Fruit fly (Drosophila melanogaster): ENCODE measurements around the gene CG33630.

The CG33630 gene

DNA sequence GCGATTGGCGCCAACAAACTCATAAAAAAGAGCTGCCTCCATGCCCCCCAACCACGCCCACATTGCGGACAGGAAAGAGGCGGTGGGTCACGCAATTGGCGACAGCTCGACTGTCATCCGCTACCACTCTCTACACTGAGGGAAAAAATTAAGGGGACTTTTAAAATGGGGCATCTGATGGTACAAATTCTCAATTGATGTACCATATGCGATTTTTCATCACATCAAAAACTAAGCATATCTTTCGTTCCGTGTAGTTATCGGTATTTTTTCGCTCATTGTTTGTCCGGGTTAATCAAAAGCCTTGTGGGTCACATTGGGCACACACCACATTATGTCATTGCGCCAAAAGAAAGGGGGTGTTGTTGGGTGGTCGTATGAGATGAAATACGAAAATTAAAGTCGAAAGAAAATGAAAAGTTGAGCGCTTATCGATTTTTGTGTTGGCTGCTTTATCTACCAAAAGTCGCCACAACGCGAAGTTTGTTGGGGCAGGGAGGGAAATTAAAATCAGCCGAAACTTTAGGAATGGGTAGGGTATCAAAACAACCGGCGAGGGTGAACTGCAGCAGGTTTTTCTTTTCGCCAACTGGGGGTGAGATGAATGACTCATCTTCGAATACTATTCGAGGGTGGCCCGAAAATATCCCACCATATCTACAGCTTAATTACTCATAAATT lies 38.3 kb upstream of the CG33630 start (continued):
- TF ChIP-seq CG17361 (GFP tag; IDR thresholded peaks at IDR 0.05) = no peak
- TF ChIP-seq CG14710 (tag; optimal IDR thresholded peaks at IDR 0.05) = no peak
- TF ChIP-seq cato (GFP tag; optimal IDR thresholded peaks at IDR 0.05; ENCODE audit: borderline replicate concordance) = no peak
- no peak for TF ChIP-seq dmrt99B (tag; optimal IDR thresholded peaks at IDR 0.05)
- TF ChIP-seq Dad (GFP tag; optimal IDR thresholded peaks at IDR 0.05) = peak; percentile 9
- peak; percentile 76 for TF ChIP-seq Hmr (GFP tag; optimal IDR thresholded peaks at IDR 0.05)
- TF ChIP-seq az2 (GFP tag; optimal IDR thresholded peaks at IDR 0.05) = peak; percentile 13
- no peak for TF ChIP-seq YL-1 (GFP tag; optimal IDR thresholded peaks at IDR 0.05)
- TF ChIP-seq CG3847 (GFP tag; IDR thresholded peaks at IDR 0.05) = peak; percentile 39; the same call in 1 of the 2 replicates
- TF ChIP-seq CG18599 (GFP tag; optimal IDR thresholded peaks at IDR 0.05) = peak; percentile 87
- TF ChIP-seq Sox100B (GFP tag; optimal IDR thresholded peaks at IDR 0.05) = no peak
- no peak for TF ChIP-seq Deaf1 (tag; optimal IDR thresholded peaks at IDR 0.05)
- TF ChIP-seq CG9609 (GFP tag; optimal IDR thresholded peaks at IDR 0.05) = no peak
- no peak for TF ChIP-seq CG12155 (GFP tag; optimal IDR thresholded peaks at IDR 0.05)
- peak; percentile 4 for TF ChIP-seq ERR (GFP tag; optimal IDR thresholded peaks at IDR 0.05)
- TF ChIP-seq phol (tag; optimal IDR thresholded peaks at IDR 0.05) = no peak
- no peak for TF ChIP-seq CG8359 (GFP tag; optimal IDR thresholded peaks at IDR 0.05; ENCODE audit: borderline replicate concordance)
- TF ChIP-seq lab (GFP tag; optimal IDR thresholded peaks at IDR 0.05) = peak; percentile 82
- TF ChIP-seq gsb (GFP tag; IDR thresholded peaks at IDR 0.05) = no peak
- TF ChIP-seq CG18011 (GFP tag; optimal IDR thresholded peaks at IDR 0.05) = no peak
- TF ChIP-seq CG18476 (GFP tag; optimal IDR thresholded peaks at IDR 0.05) = no peak
- TF ChIP-seq Dll (GFP tag; IDR thresholded peaks at IDR 0.05; ENCODE audit: partially characterized antibody) = no peak
- no peak for TF ChIP-seq amos (GFP tag; IDR thresholded peaks at IDR 0.05; ENCODE audit: partially characterized antibody)
- TF ChIP-seq Med (GFP tag) = peak; percentile 93
- TF ChIP-seq Dbx (GFP tag; IDR thresholded peaks at IDR 0.05) = peak; percentile 69; the same call in 2 of the 3 replicates
- TF ChIP-seq CG2202 (tag; optimal IDR thresholded peaks at IDR 0.05) = no peak
- no peak for TF ChIP-seq CG34422 (GFP tag; IDR thresholded peaks at IDR 0.05)
- TF ChIP-seq tup (GFP tag; optimal IDR thresholded peaks at IDR 0.05) = no peak
- TF ChIP-seq zf30C (GFP tag; optimal IDR thresholded peaks at IDR 0.05) = peak; percentile 51
- no peak for TF ChIP-seq Spps (tag; optimal IDR thresholded peaks at IDR 0.05)
- TF ChIP-seq ind (GFP tag; optimal IDR thresholded peaks at IDR 0.05) = peak; percentile 46
- TF ChIP-seq CTCF (GFP tag; optimal IDR thresholded peaks at IDR 0.05) = no peak
- no peak for TF ChIP-seq CG11504 (tag; optimal IDR thresholded peaks at IDR 0.05)
- TF ChIP-seq Abd-B (GFP tag; optimal IDR thresholded peaks at IDR 0.05) = no peak
- no peak for TF ChIP-seq gfzf (GFP tag; optimal IDR thresholded peaks at IDR 0.05)
- TF ChIP-seq CG10274 (GFP tag; optimal IDR thresholded peaks at IDR 0.05) = peak; percentile 72
- no peak for TF ChIP-seq bowl (GFP tag; IDR thresholded peaks at IDR 0.05)
- no peak for TF ChIP-seq CG9437 (GFP tag; optimal IDR thresholded peaks at IDR 0.05)
- no peak for TF ChIP-seq CG8944 (GFP tag; optimal IDR thresholded peaks at IDR 0.05)
- no peak for TF ChIP-seq CG6791 (GFP tag; IDR thresholded peaks at IDR 0.05; ENCODE audit: partially characterized antibody)
- TF ChIP-seq pfk (GFP tag; optimal IDR thresholded peaks at IDR 0.05) = no peak
- TF ChIP-seq hb (GFP tag; IDR thresholded peaks at IDR 0.05; ENCODE audit: partially characterized antibody) = no peak
- peak; percentile 12 for TF ChIP-seq CG30403 (GFP tag; optimal IDR thresholded peaks at IDR 0.05)
- TF ChIP-seq vfl (GFP tag; optimal IDR thresholded peaks at IDR 0.05) = no peak
- TF ChIP-seq ranshi (GFP tag; IDR thresholded peaks at IDR 0.05) = peak; percentile 18; the same call in 1 of the 2 replicates
- TF ChIP-seq CG15073 (GFP tag; optimal IDR thresholded peaks at IDR 0.05) = no peak
- no peak for TF ChIP-seq disco-r (GFP tag; optimal IDR thresholded peaks at IDR 0.05)
- TF ChIP-seq Atf6 (GFP tag; IDR thresholded peaks at IDR 0.05) = peak; percentile 53; the same call in 1 of the 2 replicates
- TF ChIP-seq nerfin-1 (tag; optimal IDR thresholded peaks at IDR 0.05) = no peak
- TF ChIP-seq Fer3 (tag; optimal IDR thresholded peaks at IDR 0.05) = no peak

Measured in whole organism, embryonic.